Fruit fly (Drosophila melanogaster): ENCODE results near the gene Galphaf.

DNA sequence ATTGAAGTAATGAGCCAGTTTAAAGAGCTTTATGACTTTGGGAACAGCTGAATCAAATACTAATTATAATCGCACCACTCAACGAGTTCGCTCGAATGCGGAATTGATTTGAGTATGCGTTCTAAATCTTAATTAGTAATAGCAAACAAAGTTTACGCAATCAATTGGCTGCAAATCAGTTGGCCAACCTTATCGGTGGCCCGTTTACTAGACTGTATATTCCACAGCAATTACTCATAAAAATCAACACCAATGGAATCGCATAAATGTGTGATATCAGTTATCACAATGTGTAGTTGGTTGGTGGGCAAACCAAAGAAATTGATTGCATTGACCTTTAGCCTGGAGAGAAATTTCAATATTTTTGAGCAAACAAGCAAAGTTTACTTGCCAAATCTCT, 15.2 kb downstream of the Galphaf start:
- TF ChIP-seq CG4318 (GFP tag; optimal IDR thresholded peaks at IDR 0.05) (no peak), CG6276 (GFP tag; optimal IDR thresholded peaks at IDR 0.05) (no peak), CG6808 (GFP tag; optimal IDR thresholded peaks at IDR 0.05) (no peak), Ets21C (GFP tag; optimal IDR thresholded peaks at IDR 0.05) (no peak), Eip75B (GFP tag; optimal IDR thresholded peaks at IDR 0.05) (no peak), CG31627 (GFP tag; optimal IDR thresholded peaks at IDR 0.05) (no peak), Eip78C (GFP tag) (no peak), fd59A (GFP tag; optimal IDR thresholded peaks at IDR 0.05) (no peak), CG16779 (tag; optimal IDR thresholded peaks at IDR 0.05) (no peak), OdsH (GFP tag; optimal IDR thresholded peaks at IDR 0.05) (no peak)

All from whole organism, prepupa.